Worm (Caenorhabditis elegans) whole organism, early embryonic: Measurements from ENCODE around the gene K01D12.8.
"Not testable (repeated sequence)": the region's sequence is repeated elsewhere in the genome, so short reads cannot be mapped to it uniquely, and the experiment has no call there.

Experiments
- B0310.2 ChIP-seq: sonication (generic microtip); optimal IDR thresholded peaks from 2 replicates; lab custom pipeline; 2016; ENCODE audit warnings: mild to moderate bottlenecking, missing genetic modification characterization, missing compliant biosample characterization
- F13C5.2 ChIP-seq: sonication (generic microtip); optimal IDR thresholded peaks from 2 replicates; lab custom pipeline; 2017; ENCODE audit warnings: mild to moderate bottlenecking, missing genetic modification characterization, inconsistent platforms, missing compliant biosample characterization
- aly-1 ChIP-seq: sonication (generic microtip); optimal IDR thresholded peaks from 2 replicates; lab custom pipeline; 2016; ENCODE audit warnings: missing genetic modification characterization, missing compliant biosample characterization
- ama-1 ChIP-seq: fragments of 150-350 bp; optimal IDR thresholded peaks from 2 replicates; lab custom pipeline; 2014
- ceh-13 ChIP-seq: fragments of 200-800 bp; sonication (Bioruptor generic); optimal IDR thresholded peaks from 2 replicates; lab custom pipeline; 2018; ENCODE audit warnings: mild to moderate bottlenecking, missing genetic modification characterization, missing compliant biosample characterization
- ceh-36 ChIP-seq: sonication (generic microtip); optimal IDR thresholded peaks from 2 replicates; lab custom pipeline; 2016; ENCODE audit warnings: missing genetic modification characterization, inconsistent platforms, missing compliant biosample characterization
- ets-7 ChIP-seq: sonication (generic microtip); optimal IDR thresholded peaks from 2 replicates; lab custom pipeline; 2016; ENCODE audit warnings: missing genotype, missing genetic modification characterization, missing compliant biosample characterization
- flt-1 ChIP-seq: fragments of 200-800 bp; sonication (Bioruptor generic); IDR thresholded peaks from 2 replicates; pipeline ENCODE4 v1.3.6; 2022; ENCODE audit warnings: missing genetic modification characterization, missing compliant biosample characterization
- hmbx-1 ChIP-seq: sonication (generic microtip); optimal IDR thresholded peaks from 2 replicates; lab custom pipeline; 2016; ENCODE audit warnings: mild to moderate bottlenecking, missing genetic modification characterization, missing compliant biosample characterization
- hmg-4 ChIP-seq: fragments of 200-800 bp; sonication (Bioruptor generic); optimal IDR thresholded peaks from 2 replicates; lab custom pipeline; 2018; ENCODE audit warnings: mild to moderate bottlenecking, missing genetic modification characterization, missing compliant biosample characterization
- hnd-1 ChIP-seq: sonication (generic microtip); optimal IDR thresholded peaks from 2 replicates; lab custom pipeline; 2016; ENCODE audit warnings: missing genetic modification characterization, missing compliant biosample characterization
- pes-1 ChIP-seq: fragments of 200-800 bp; sonication (Bioruptor generic); IDR thresholded peaks from 2 replicates; pipeline ENCODE4 v1.3.6; 2022; ENCODE audit warnings: missing genetic modification reagents, missing genetic modification characterization, missing compliant biosample characterization
- scrt-1 ChIP-seq: fragments of 200-800 bp; sonication (Bioruptor generic); IDR thresholded peaks from 2 replicates; pipeline ENCODE4 v1.3.6; 2022; ENCODE audit warnings: missing genetic modification characterization, missing compliant biosample characterization
- sea-1 ChIP-seq: fragments of 200-800 bp; sonication (Bioruptor generic); conservative IDR thresholded peaks from 2 replicates; pipeline ENCODE4 v1.3.6; 2022; ENCODE audit warnings: missing genetic modification characterization, missing compliant biosample characterization
- tbx-11 ChIP-seq: fragments of 200-800 bp; sonication (Bioruptor generic); IDR thresholded peaks from 2 replicates; pipeline ENCODE4 v1.3.6; 2022; ENCODE audit warnings: missing genetic modification characterization, missing compliant biosample characterization
- tbx-37 ChIP-seq: fragments of 200-800 bp; sonication (Bioruptor generic); conservative IDR thresholded peaks from 2 replicates; pipeline ENCODE4 v1.3.6; 2022; ENCODE audit warnings: missing genetic modification reagents, missing genetic modification characterization, missing compliant biosample characterization
- tra-4 ChIP-seq: sonication (generic microtip); optimal IDR thresholded peaks from 2 replicates; lab custom pipeline; 2017; ENCODE audit warnings: missing genetic modification characterization, missing compliant biosample characterization

Gene K01D12.8

ce11 chrV:12369437-12369836 lies 33.0 kb upstream of the K01D12.8 start, which contains the start of gene gcy-13:
gcy-13 (minus strand) TSS chrV:12369537.
- no peak for TF ChIP-seq flt-1 (GFP tag; lab: Robert Waterston, UW)
- TF ChIP-seq aly-1 (tag; lab: Kevin White, UChicago), result no peak
- no peak for TF ChIP-seq sea-1 (GFP tag; lab: Robert Waterston, UW)
- no peak for TF ChIP-seq hnd-1 (tag; lab: Kevin White, UChicago)
- TF ChIP-seq ceh-13 (GFP tag; lab: Kevin White, UChicago), result no peak
- TF ChIP-seq F13C5.2, result no peak
- TF ChIP-seq ama-1 (lab: Kevin White, UChicago), result no peak
- TF ChIP-seq ets-7 (tag; lab: Kevin White, UChicago), result no peak

DNA sequence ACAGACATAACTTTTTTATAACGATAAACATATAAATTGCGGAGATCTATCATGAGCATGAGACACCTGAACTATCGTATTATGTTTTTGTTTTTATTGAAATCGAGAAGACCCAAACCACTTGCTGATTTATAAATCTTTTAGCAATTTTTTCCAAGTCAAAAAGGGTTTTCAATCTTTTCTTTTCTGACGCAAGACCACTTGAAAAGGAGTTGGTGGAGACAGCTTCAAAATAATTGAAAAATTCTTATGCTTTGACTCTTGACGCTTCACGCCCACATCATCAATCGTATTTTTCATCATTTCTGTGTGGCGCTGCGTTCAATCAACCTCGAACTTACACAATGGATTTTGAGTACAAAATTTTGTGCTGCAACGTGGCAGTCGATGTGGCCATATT lies 31.1 kb upstream of the K01D12.8 start, which contains the start of gene F23H12.7:
TSS of gene F23H12.7 (plus strand) at position 301 of the 400 bp plus-strand sequence.
- TF ChIP-seq tbx-11 (no peak), sea-1 (GFP tag; lab: Robert Waterston, UW) (no peak), aly-1 (tag; lab: Kevin White, UChicago) (no peak), hmbx-1 (tag; lab: Kevin White, UChicago) (no peak), ceh-36 (tag; lab: Kevin White, UChicago) (no peak), B0310.2 (tag; lab: Kevin White, UChicago) (no peak), pes-1 (GFP tag; lab: Robert Waterston, UW) (no peak), scrt-1 (GFP tag; lab: Robert Waterston, UW) (no peak)

DNA sequence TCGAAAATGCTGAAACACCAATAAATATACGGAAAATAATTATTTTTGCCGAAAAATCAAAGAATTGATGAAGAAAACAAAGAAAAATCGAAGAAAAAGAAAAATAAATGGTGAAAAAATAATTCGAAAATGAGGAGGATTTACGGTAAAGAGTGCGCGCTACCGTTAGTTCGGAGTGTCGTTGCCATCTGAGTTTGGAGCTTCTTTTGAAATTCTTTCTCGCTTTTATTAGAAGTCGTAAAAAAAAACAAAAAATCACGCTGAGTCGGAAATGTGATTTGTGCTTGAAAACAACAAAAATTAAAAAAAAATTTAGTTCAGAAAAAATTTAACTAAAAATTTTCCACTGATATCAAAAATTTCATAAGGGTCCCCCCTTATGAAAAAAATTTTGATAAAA lies 28.2 kb upstream of the K01D12.8 start, which contains the start of gene F23H12.10:
TSS of gene F23H12.10 (minus strand) at position 12 of the 400 bp plus-strand sequence.
- not testable (repeated sequence) for TF ChIP-seq tbx-11; F13C5.2; aly-1 (tag; lab: Kevin White, UChicago)

- TF ChIP-seq flt-1 (GFP tag; lab: Robert Waterston, UW), result no peak
- TF ChIP-seq F13C5.2, result no peak
- TF ChIP-seq scrt-1 (GFP tag; lab: Robert Waterston, UW), result no peak
- TF ChIP-seq tra-4 (tag; lab: Kevin White, UChicago), result no peak
- TF ChIP-seq ceh-13 (GFP tag; lab: Kevin White, UChicago), result no peak
- TF ChIP-seq hnd-1 (tag; lab: Kevin White, UChicago), result no peak
- no peak for TF ChIP-seq ets-7 (tag; lab: Kevin White, UChicago)
- TF ChIP-seq ama-1 (lab: Kevin White, UChicago), result no peak
- no peak for TF ChIP-seq ceh-36 (tag; lab: Kevin White, UChicago)
- TF ChIP-seq aly-1 (tag; lab: Kevin White, UChicago), result no peak
- no peak for TF ChIP-seq pes-1 (GFP tag; lab: Robert Waterston, UW)
- TF ChIP-seq sea-1 (GFP tag; lab: Robert Waterston, UW), result no peak
- no peak for TF ChIP-seq hmbx-1 (tag; lab: Kevin White, UChicago)
- TF ChIP-seq B0310.2 (tag; lab: Kevin White, UChicago), result no peak
- no peak for TF ChIP-seq tbx-11
- no peak for TF ChIP-seq hmg-4 (GFP tag; lab: Kevin White, UChicago)
- no peak for TF ChIP-seq tbx-37 (GFP tag; lab: Robert Waterston, UW)
Observed at ce11 chrV:12377256-12377655, 25.2 kb upstream of the K01D12.8 start, which contains the start of gene K01D12.1. K01D12.1 (plus strand) TSS chrV:12377556.

DNA sequence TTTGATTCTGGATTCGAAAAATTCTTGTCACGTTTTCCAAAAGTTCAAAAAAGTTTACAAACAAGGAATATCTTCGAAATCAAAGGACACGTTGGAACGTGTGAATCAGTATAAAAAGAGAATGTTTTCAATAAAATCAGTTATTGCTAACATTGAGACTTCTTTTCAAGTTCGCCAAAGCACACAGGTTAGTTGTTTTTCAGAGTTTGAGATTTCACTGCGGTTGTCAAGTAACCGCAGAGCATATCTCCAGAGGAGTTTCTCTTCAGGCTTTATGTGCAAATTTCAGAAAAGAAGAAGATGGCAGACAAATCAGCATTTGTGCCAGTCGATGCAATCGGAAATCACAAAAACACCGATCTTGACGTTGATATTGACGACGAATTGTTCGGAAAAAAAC lies 16.3 kb upstream of the K01D12.8 start, which contains the start of gene K01D12.15:
TSS of gene K01D12.15 (plus strand) at position 301 of the 400 bp plus-strand sequence.
- TF ChIP-seq tbx-11, result no peak
- TF ChIP-seq ets-7 (tag; lab: Kevin White, UChicago), result no peak
- no peak for TF ChIP-seq hmg-4 (GFP tag; lab: Kevin White, UChicago)
- no peak for TF ChIP-seq ama-1 (lab: Kevin White, UChicago)
- TF ChIP-seq tra-4 (tag; lab: Kevin White, UChicago), result no peak
- no peak for TF ChIP-seq B0310.2 (tag; lab: Kevin White, UChicago)
- TF ChIP-seq ceh-13 (GFP tag; lab: Kevin White, UChicago), result no peak
- no peak for TF ChIP-seq scrt-1 (GFP tag; lab: Robert Waterston, UW)
- no peak for TF ChIP-seq pes-1 (GFP tag; lab: Robert Waterston, UW)
- no peak for TF ChIP-seq tbx-37 (GFP tag; lab: Robert Waterston, UW)
- TF ChIP-seq aly-1 (tag; lab: Kevin White, UChicago), result no peak
- no peak for TF ChIP-seq F13C5.2

- TF ChIP-seq flt-1 (GFP tag; lab: Robert Waterston, UW) (no peak), F13C5.2 (no peak), tbx-37 (GFP tag; lab: Robert Waterston, UW) (no peak), ceh-36 (tag; lab: Kevin White, UChicago) (no peak), B0310.2 (tag; lab: Kevin White, UChicago) (no peak), ets-7 (tag; lab: Kevin White, UChicago) (no peak), pes-1 (GFP tag; lab: Robert Waterston, UW) (no peak), ceh-13 (GFP tag; lab: Kevin White, UChicago) (no peak), hmg-4 (GFP tag; lab: Kevin White, UChicago) (no peak), hmbx-1 (tag; lab: Kevin White, UChicago) (no peak), tbx-11 (no peak), sea-1 (GFP tag; lab: Robert Waterston, UW) (no peak), tra-4 (tag; lab: Kevin White, UChicago) (no peak), hnd-1 (tag; lab: Kevin White, UChicago) (no peak), ama-1 (lab: Kevin White, UChicago) (no peak)
Observed at ce11 chrV:12395699-12396098, 6.8 kb upstream of the K01D12.8 start, which contains the start of gene twk-14. twk-14 (minus strand) TSS chrV:12395706.

ce11 chrV:12397545-12397944 lies 4.9 kb upstream of the K01D12.8 start, which contains the start of gene K01D12.5:
K01D12.5 (plus strand) TSS chrV:12397845.
- TF ChIP-seq hnd-1 (tag; lab: Kevin White, UChicago), result no peak
